Fruit fly (Drosophila melanogaster): ENCODE data around the gene Hel89B.
A peak's percentile ranks its signal among the peaks of the same experiment; 100 is the strongest.

The Hel89B gene

dm6 chr3R:15927172-15927571 lies 45.9 kb upstream of the Hel89B start:
- no peak for TF ChIP-seq nom (GFP tag; optimal IDR thresholded peaks at IDR 0.05)
- no peak for TF ChIP-seq CG18476 (GFP tag; optimal IDR thresholded peaks at IDR 0.05)
- TF ChIP-seq Sry-β (GFP tag; optimal IDR thresholded peaks at IDR 0.05) = no peak
- TF ChIP-seq CG4360 (GFP tag; IDR thresholded peaks at IDR 0.05) = no peak
- TF ChIP-seq CG12219 (GFP tag; optimal IDR thresholded peaks at IDR 0.05) = peak; percentile 47
- TF ChIP-seq CG16815 (GFP tag; optimal IDR thresholded peaks at IDR 0.05) = no peak
- TF ChIP-seq HmgZ (tag; optimal IDR thresholded peaks at IDR 0.05) = no peak
- TF ChIP-seq bab2 (GFP tag; optimal IDR thresholded peaks at IDR 0.05) = no peak
- no peak for TF ChIP-seq dati (GFP tag; IDR thresholded peaks at IDR 0.05)
- TF ChIP-seq cad (GFP tag; optimal IDR thresholded peaks at IDR 0.05) = no peak
- TF ChIP-seq fu2 (GFP tag; optimal IDR thresholded peaks at IDR 0.05) = no peak
- TF ChIP-seq Atf-2 (GFP tag; optimal IDR thresholded peaks at IDR 0.05) = no peak
- TF ChIP-seq CG17385 (GFP tag; optimal IDR thresholded peaks at IDR 0.05) = peak; percentile 17
- no peak for TF ChIP-seq shn (GFP tag; optimal IDR thresholded peaks at IDR 0.05)
- TF ChIP-seq CG14965 (GFP tag; optimal IDR thresholded peaks at IDR 0.05; ENCODE audit: borderline replicate concordance) = no peak
- no peak; the same call in 1 of the 2 replicates for TF ChIP-seq seq (GFP tag; IDR thresholded peaks at IDR 0.05)
- peak; percentile 59 for TF ChIP-seq Oli (tag; optimal IDR thresholded peaks at IDR 0.05)
- TF ChIP-seq CrebB (tag; optimal IDR thresholded peaks at IDR 0.05) = no peak
- TF ChIP-seq Dp (GFP tag; optimal IDR thresholded peaks at IDR 0.05) = no peak
- TF ChIP-seq Usf (GFP tag; optimal IDR thresholded peaks at IDR 0.05) = no peak
- no peak for TF ChIP-seq CG15696 (tag; optimal IDR thresholded peaks at IDR 0.05)
- no peak for TF ChIP-seq CG12942 (GFP tag; optimal IDR thresholded peaks at IDR 0.05)
- no peak for TF ChIP-seq ttk (GFP tag; IDR thresholded peaks at IDR 0.05)
- TF ChIP-seq odd (GFP tag; optimal IDR thresholded peaks at IDR 0.05) = peak; percentile 3
- no peak for TF ChIP-seq CG1233 (GFP tag; optimal IDR thresholded peaks at IDR 0.05)
- TF ChIP-seq Blimp-1 (GFP tag; optimal IDR thresholded peaks at IDR 0.05) = peak; percentile 43
- no peak for TF ChIP-seq CG34224 (GFP tag; IDR thresholded peaks at IDR 0.05; ENCODE audit: partially characterized antibody)
- peak; percentile 29; the same call in 1 of the 2 replicates for TF ChIP-seq CG10366 (GFP tag; IDR thresholded peaks at IDR 0.05)
- TF ChIP-seq CG6854 (GFP tag; optimal IDR thresholded peaks at IDR 0.05) = no peak
- no peak for TF ChIP-seq kni (GFP tag; optimal IDR thresholded peaks at IDR 0.05)
- peak; percentile 44 for TF ChIP-seq CG13424 (tag; optimal IDR thresholded peaks at IDR 0.05)
- no peak for TF ChIP-seq gsb (GFP tag; IDR thresholded peaks at IDR 0.05)
- peak; percentile 18; the same call in 1 of the 2 replicates for TF ChIP-seq CG9215 (GFP tag; IDR thresholded peaks at IDR 0.05)
- TF ChIP-seq disco-r (GFP tag; optimal IDR thresholded peaks at IDR 0.05) = no peak
- peak; percentile 1 for TF ChIP-seq Nf-YC (tag; optimal IDR thresholded peaks at IDR 0.05)
- TF ChIP-seq CG13296 (GFP tag; optimal IDR thresholded peaks at IDR 0.05) = peak; percentile 14
- TF ChIP-seq Lim3 (GFP tag; IDR thresholded peaks at IDR 0.05) = no peak
- no peak for TF ChIP-seq Nf-YB (GFP tag; optimal IDR thresholded peaks at IDR 0.05)
- TF ChIP-seq Dip2 (GFP tag; IDR thresholded peaks at IDR 0.05) = no peak
- no peak for TF ChIP-seq CG9876 (GFP tag; optimal IDR thresholded peaks at IDR 0.05)
- TF ChIP-seq Rx (GFP tag; IDR thresholded peaks at IDR 0.05) = no peak
- TF ChIP-seq mam (GFP tag; optimal IDR thresholded peaks at IDR 0.05) = no peak
- no peak for TF ChIP-seq CG18011 (GFP tag; optimal IDR thresholded peaks at IDR 0.05)
- TF ChIP-seq Pdp1 (GFP tag; optimal IDR thresholded peaks at IDR 0.05) = peak in 1 of 2 experiments; percentile 0
- no peak for TF ChIP-seq CG7928 (GFP tag; optimal IDR thresholded peaks at IDR 0.05)
- TF ChIP-seq CG11247 (GFP tag; IDR thresholded peaks at IDR 0.05) = no peak
- no peak for TF ChIP-seq CG17186 (GFP tag; optimal IDR thresholded peaks at IDR 0.05)
- no peak for TF ChIP-seq pan (optimal IDR thresholded peaks at IDR 0.05)
- no peak for TF ChIP-seq pan (GFP tag; optimal IDR thresholded peaks at IDR 0.05 in 1 of 2, IDR thresholded peaks at IDR 0.05 in 1 of 2)
- no peak for TF ChIP-seq CG16779 (GFP tag; IDR thresholded peaks at IDR 0.05)
- TF ChIP-seq Chrac-16 (GFP tag; optimal IDR thresholded peaks at IDR 0.05) = no peak
- TF ChIP-seq H2.0 (GFP tag; IDR thresholded peaks at IDR 0.05) = no peak; the same call in 1 of the 2 replicates
